Worm (Caenorhabditis elegans) whole organism, L4 larva: ENCODE results near the gene aexr-1.

Experiments used
- F44E2.7 ChIP-seq: fragments of 200-800 bp; sonication (Bioruptor generic); IDR thresholded peaks from 2 replicates; pipeline ENCODE4 v2.1.2; 2022; ENCODE audit warnings: missing genetic modification characterization, missing compliant biosample characterization
- F49E8.2 ChIP-seq: sonication (generic microtip); optimal IDR thresholded peaks from 2 replicates; lab custom pipeline; 2016; ENCODE audit warnings: missing compliant biosample characterization, mild to moderate bottlenecking, missing genetic modification characterization, borderline replicate concordance
- T26A8.4 ChIP-seq: fragments of 200-800 bp; sonication (Bioruptor generic); IDR thresholded peaks from 2 replicates; pipeline ENCODE4 v1.3.6; 2022; ENCODE audit warnings: missing genetic modification characterization, missing compliant biosample characterization
- ZK337.2 ChIP-seq: fragments of 200-800 bp; sonication (Bioruptor generic); IDR thresholded peaks from 2 replicates; pipeline ENCODE4 v1.3.6; 2022; ENCODE audit warnings: missing genetic modification reagents, missing genetic modification characterization, missing compliant biosample characterization
- aha-1 ChIP-seq: fragments of 150-350 bp; peaks from one replicate; lab custom pipeline; 2014; ENCODE audit warnings: missing biosample characterization, missing genetic modification characterization
- aly-2 ChIP-seq: sonication (generic microtip); optimal IDR thresholded peaks from 2 replicates; lab custom pipeline; 2018; ENCODE audit warnings: missing biosample characterization, missing genetic modification characterization
- ama-1 ChIP-seq: fragments of 150-350 bp; optimal IDR thresholded peaks from 2 replicates; lab custom pipeline; 2014; ENCODE audit warnings: inconsistent platforms, mixed read lengths
- attf-4 ChIP-seq: sonication (generic microtip); optimal IDR thresholded peaks from 3 replicates; lab custom pipeline; 2017; ENCODE audit warnings: missing biosample characterization, missing genetic modification characterization
- ceh-20 ChIP-seq: fragments of 200-800 bp; sonication (Bioruptor generic); IDR thresholded peaks from 2 replicates; pipeline ENCODE4 v1.3.6; 2022; ENCODE audit warnings: missing genetic modification reagents, missing genetic modification characterization, missing compliant biosample characterization
- ceh-82 ChIP-seq: sonication (generic microtip); optimal IDR thresholded peaks from 2 replicates; lab custom pipeline; 2017; ENCODE audit warnings: missing biosample characterization, missing genetic modification characterization
- cey-2 ChIP-seq: sonication (generic microtip); optimal IDR thresholded peaks from 3 replicates; lab custom pipeline; 2017; ENCODE audit warnings: missing genetic modification characterization, mild to moderate bottlenecking, missing compliant biosample characterization, antibody characterized with exemption, borderline replicate concordance; ENCODE audit not compliant: insufficient read depth
- ctbp-1 ChIP-seq: fragments of 200-800 bp; sonication (Bioruptor generic); IDR thresholded peaks from 2 replicates; pipeline ENCODE4 v1.3.6; 2022; ENCODE audit warnings: missing genetic modification reagents, missing genetic modification characterization, missing compliant biosample characterization
- daf-16 ChIP-seq, 3 experiments: sonication (generic microtip); optimal IDR thresholded peaks; 2 replicates each; lab custom pipeline; 2016 to 2017; ENCODE audit warnings: missing genetic modification characterization in 3 of 3, missing genetic modification reagents in 3 of 3, mild to moderate bottlenecking in 2 of 3, missing compliant biosample characterization in 2 of 3, missing biosample characterization in 1 of 3, moderate library complexity in 1 of 3
- daf-19 ChIP-seq: fragments of 200-800 bp; sonication (Bioruptor generic); conservative IDR thresholded peaks from 2 replicates; pipeline ENCODE4 v1.3.6; 2022; ENCODE audit warnings: missing genetic modification characterization, missing compliant biosample characterization
- egl-27 ChIP-seq: sonication (generic microtip); optimal IDR thresholded peaks from 3 replicates; lab custom pipeline; 2017; ENCODE audit warnings: missing biosample characterization, missing genetic modification reagents, missing genetic modification characterization
- fos-1 ChIP-seq: fragments of 150-350 bp; optimal IDR thresholded peaks from 2 replicates; lab custom pipeline; 2014; ENCODE audit warnings: missing biosample characterization, missing genetic modification characterization
- gei-8 ChIP-seq: fragments of 200-800 bp; sonication (Bioruptor generic); optimal IDR thresholded peaks from 2 replicates; lab custom pipeline; 2018; ENCODE audit warnings: mild to moderate bottlenecking, missing genetic modification characterization, missing compliant biosample characterization
- hif-1 ChIP-seq, 2 experiments: sonication (generic microtip); optimal IDR thresholded peaks; 2 replicates each; lab custom pipeline; 2016 to 2017; ENCODE audit warnings: missing compliant biosample characterization in 2 of 2, missing genetic modification characterization in 2 of 2, missing genetic modification reagents in 2 of 2, missing genotype in 2 of 2, mild to moderate bottlenecking in 1 of 2
- hlh-11 ChIP-seq: fragments of 200-800 bp; sonication (Bioruptor generic); optimal IDR thresholded peaks from 2 replicates; lab custom pipeline; 2018; ENCODE audit warnings: mild to moderate bottlenecking, missing genetic modification characterization, missing compliant biosample characterization
- lim-7 ChIP-seq: fragments of 200-800 bp; sonication (Bioruptor generic); IDR thresholded peaks from 2 replicates; pipeline ENCODE4 v1.3.6; 2022; ENCODE audit warnings: missing genetic modification characterization, missing compliant biosample characterization
- lin-1 ChIP-seq: fragments of 200-800 bp; sonication (Bioruptor generic); IDR thresholded peaks from 2 replicates; pipeline ENCODE4 v1.3.6; 2022; ENCODE audit warnings: missing genetic modification reagents, missing genetic modification characterization, missing compliant biosample characterization
- lin-15B ChIP-seq: fragments of 150-350 bp; sonication (generic microtip); optimal IDR thresholded peaks from 3 replicates; lab custom pipeline; 2014; ENCODE audit warnings: missing biosample characterization, missing genetic modification characterization
- lin-38 ChIP-seq: fragments of 200-800 bp; sonication (Bioruptor generic); IDR thresholded peaks from 2 replicates; pipeline ENCODE4 v1.3.6; 2022; ENCODE audit warnings: missing genetic modification reagents, missing genetic modification characterization, missing compliant biosample characterization
- lir-3 ChIP-seq: sonication (generic microtip); optimal IDR thresholded peaks from 2 replicates; lab custom pipeline; 2016; ENCODE audit warnings: mild to moderate bottlenecking, missing genetic modification characterization, missing compliant biosample characterization
- madf-9 ChIP-seq: fragments of 200-800 bp; sonication (Bioruptor generic); conservative IDR thresholded peaks from 2 replicates; pipeline ENCODE4 v1.3.6; 2022; ENCODE audit warnings: missing genetic modification reagents, missing genetic modification characterization, missing compliant biosample characterization
- mdl-1 ChIP-seq, 2 experiments: fragments of 150-350 bp in 1 of 2; sonication (generic microtip) in 1 of 2; optimal IDR thresholded peaks; 2 replicates each; lab custom pipeline; 2014 to 2017; ENCODE audit warnings: missing biosample characterization in 2 of 2, missing genetic modification characterization in 2 of 2
- mep-1 ChIP-seq: fragments of 150-350 bp; sonication (generic microtip); optimal IDR thresholded peaks from 3 replicates; lab custom pipeline; 2014; ENCODE audit warnings: missing biosample characterization, missing genetic modification characterization
- mes-2 ChIP-seq: sonication (generic microtip); optimal IDR thresholded peaks from 2 replicates; lab custom pipeline; 2016; ENCODE audit warnings: missing genotype, mild to moderate bottlenecking, missing genetic modification characterization, missing compliant biosample characterization; ENCODE audit not compliant: poor library complexity, severe bottlenecking
- mxl-3 ChIP-seq: fragments of 200-800 bp; sonication (Bioruptor generic); optimal IDR thresholded peaks from 2 replicates; lab custom pipeline; 2018; ENCODE audit warnings: mild to moderate bottlenecking, missing genetic modification characterization, missing compliant biosample characterization
- nhr-102 ChIP-seq: sonication (generic microtip); optimal IDR thresholded peaks from 2 replicates; lab custom pipeline; 2016; ENCODE audit warnings: mild to moderate bottlenecking, missing genetic modification characterization, moderate library complexity, missing compliant biosample characterization
- nhr-111 ChIP-seq: fragments of 200-800 bp; sonication (Bioruptor generic); optimal IDR thresholded peaks from 2 replicates; lab custom pipeline; 2018; ENCODE audit warnings: mild to moderate bottlenecking, missing genetic modification characterization, missing compliant biosample characterization
- nhr-237 ChIP-seq: sonication (generic microtip); optimal IDR thresholded peaks from 2 replicates; lab custom pipeline; 2017; ENCODE audit warnings: missing biosample characterization, missing genetic modification characterization
- nhr-41 ChIP-seq: fragments of 200-800 bp; sonication (Bioruptor generic); IDR thresholded peaks from 2 replicates; pipeline ENCODE4 v1.3.6; 2022; ENCODE audit warnings: missing genetic modification reagents, missing genetic modification characterization, missing compliant biosample characterization
- nhr-42 ChIP-seq: fragments of 200-800 bp; sonication (Bioruptor generic); IDR thresholded peaks from 2 replicates; pipeline ENCODE4 v1.3.6; 2022; ENCODE audit warnings: missing genetic modification characterization, missing compliant biosample characterization
- nhr-76 ChIP-seq: fragments of 150-350 bp; optimal IDR thresholded peaks from 2 replicates; lab custom pipeline; 2014; ENCODE audit warnings: missing biosample characterization, missing genetic modification characterization
- pha-4 ChIP-seq, 2 experiments: fragments of 150-350 bp in 1 of 2; fragments of 200-800 bp in 1 of 2; sonication (Bioruptor generic) in 1 of 2; IDR thresholded peaks in 1 of 2; optimal IDR thresholded peaks in 1 of 2; 2 replicates each; pipeline versions ENCODE4 v1.3.6 to Lab custom; 2014 to 2022; ENCODE audit warnings: missing genetic modification characterization in 2 of 2, missing genetic modification reagents in 2 of 2, missing biosample characterization in 1 of 2, missing compliant biosample characterization in 1 of 2
- pqm-1 ChIP-seq: sonication (generic microtip); optimal IDR thresholded peaks from 2 replicates; lab custom pipeline; 2017; ENCODE audit warnings: missing biosample characterization, missing genetic modification characterization
- rbr-2 ChIP-seq: sonication (generic microtip); optimal IDR thresholded peaks from 2 replicates; lab custom pipeline; 2016; ENCODE audit warnings: missing genotype, missing genetic modification characterization, missing compliant biosample characterization
- sdz-12 ChIP-seq: fragments of 200-800 bp; sonication (Bioruptor generic); optimal IDR thresholded peaks from 2 replicates; lab custom pipeline; 2018; ENCODE audit warnings: mild to moderate bottlenecking, missing genetic modification characterization, missing compliant biosample characterization
- spr-3 ChIP-seq: fragments of 200-800 bp; sonication (Bioruptor generic); optimal IDR thresholded peaks from 2 replicates; lab custom pipeline; 2018; ENCODE audit warnings: mild to moderate bottlenecking, missing genetic modification characterization, missing compliant biosample characterization
- tag-97 ChIP-seq: fragments of 200-800 bp; sonication (Bioruptor generic); IDR thresholded peaks from 2 replicates; pipeline ENCODE4 v1.3.6; 2022; ENCODE audit warnings: missing genetic modification characterization, missing compliant biosample characterization
- tra-1 ChIP-seq: fragments of 200-800 bp; sonication (Bioruptor generic); IDR thresholded peaks from 2 replicates; pipeline ENCODE4 v1.3.6; 2022; ENCODE audit warnings: missing genetic modification reagents, missing genetic modification characterization, missing compliant biosample characterization
- unc-130 ChIP-seq: sonication (generic microtip); optimal IDR thresholded peaks from 2 replicates; lab custom pipeline; 2016; ENCODE audit warnings: missing genetic modification reagents, missing genetic modification characterization, missing compliant biosample characterization
- unc-39 ChIP-seq: sonication (generic microtip); optimal IDR thresholded peaks from 2 replicates; lab custom pipeline; 2017; ENCODE audit warnings: missing biosample characterization, missing genetic modification characterization
- unc-62 ChIP-seq, 3 experiments: fragments of 150-350 bp in 1 of 3; sonication (generic microtip); optimal IDR thresholded peaks in 2 of 3; peaks in 1 of 3; 1 replicate in 1 of 3; 2 replicates in 2 of 3; lab custom pipeline; 2014 to 2017; ENCODE audit warnings: missing biosample characterization in 3 of 3, missing genetic modification characterization in 3 of 3, missing genetic modification reagents in 3 of 3, missing genotype in 1 of 3
- zfp-2 ChIP-seq: sonication (generic microtip); optimal IDR thresholded peaks from 2 replicates; lab custom pipeline; 2016; ENCODE audit warnings: mild to moderate bottlenecking, missing genetic modification characterization, missing compliant biosample characterization
- zfp-3 ChIP-seq: fragments of 200-800 bp; sonication (Bioruptor generic); conservative IDR thresholded peaks from 2 replicates; pipeline ENCODE4 v1.3.6; 2022; ENCODE audit warnings: missing genetic modification reagents, missing genetic modification characterization, missing compliant biosample characterization
- zip-11 ChIP-seq: fragments of 200-800 bp; sonication (Bioruptor generic); IDR thresholded peaks from 2 replicates; pipeline ENCODE4 v1.3.6; 2022; ENCODE audit warnings: missing genetic modification characterization, missing compliant biosample characterization
- ztf-7 ChIP-seq: fragments of 150-350 bp; optimal IDR thresholded peaks from 2 replicates; lab custom pipeline; 2014; ENCODE audit warnings: missing biosample characterization, missing genetic modification characterization

aexr-1 gene

ce11 chrX:6644971-6645704 lies 10.1 kb upstream of the aexr-1 start, which contains the start of gene C56E10.3 (continued):
- TF ChIP-seq lim-7 (GFP tag; lab: Robert Waterston, UW) (no peak), zfp-3 (GFP tag; lab: Robert Waterston, UW) (no peak), ctbp-1 (GFP tag; lab: Robert Waterston, UW) (no peak), spr-3 (GFP tag; lab: Kevin White, UChicago) (no peak), aha-1 (tag; lab: Kevin White, UChicago) (no peak), unc-62 (GFP tag; optimal IDR thresholded peaks at IDR 0.05 in 1 of 2; lab: Kevin White, UChicago) (no peak), unc-62 (tag; optimal IDR thresholded peaks at IDR 0.05; lab: Kevin White, UChicago) (no peak), nhr-102 (peak; percentile 13), pha-4 (GFP tag; IDR thresholded peaks at IDR 0.05; lab: Robert Waterston, UW) (no peak), pha-4 (tag; optimal IDR thresholded peaks at IDR 0.05; lab: Kevin White, UChicago) (no peak), pqm-1 (tag; lab: Kevin White, UChicago) (peak; percentile 48), ZK337.2 (GFP tag; lab: Robert Waterston, UW) (no peak), tra-1 (GFP tag; lab: Robert Waterston, UW) (no peak), madf-9 (GFP tag; lab: Robert Waterston, UW) (no peak), fos-1 (tag; lab: Kevin White, UChicago) (no peak), lin-38 (GFP tag; lab: Robert Waterston, UW) (no peak), nhr-76 (tag; lab: Kevin White, UChicago) (no peak), unc-130 (no peak), nhr-111 (no peak), nhr-237 (tag; lab: Kevin White, UChicago) (no peak), sdz-12 (GFP tag; lab: Kevin White, UChicago) (no peak), zfp-2 (tag; lab: Kevin White, UChicago) (no peak), cey-2 (tag; lab: Kevin White, UChicago) (no peak), nhr-42 (GFP tag; lab: Robert Waterston, UW) (no peak), unc-39 (no peak), rbr-2 (tag; lab: Kevin White, UChicago) (no peak), lin-15B (tag; lab: Kevin White, UChicago) (no peak), ama-1 (no peak), F49E8.2 (tag; lab: Kevin White, UChicago) (no peak), mes-2 (tag; lab: Kevin White, UChicago) (no peak), mep-1 (peak; percentile 46), lir-3 (tag; lab: Kevin White, UChicago) (no peak), aly-2 (tag; lab: Kevin White, UChicago) (no peak), attf-4 (tag; lab: Kevin White, UChicago) (no peak), F44E2.7 (GFP tag; lab: Robert Waterston, UW) (no peak), lin-1 (no peak), ztf-7 (no peak), daf-16 (GFP tag; optimal IDR thresholded peaks at IDR 0.05; lab: Kevin White, UChicago) (no peak), daf-16 (tag; optimal IDR thresholded peaks at IDR 0.05; lab: Kevin White, UChicago) (peak; percentile 89), tag-97 (GFP tag; lab: Robert Waterston, UW) (no peak), nhr-41 (GFP tag; lab: Robert Waterston, UW) (no peak), mxl-3 (GFP tag; lab: Kevin White, UChicago) (no peak), ceh-82 (tag; lab: Kevin White, UChicago) (no peak), daf-19 (GFP tag; lab: Robert Waterston, UW) (no peak), hif-1 (tag; optimal IDR thresholded peaks at IDR 0.05; lab: Kevin White, UChicago) (no peak), zip-11 (GFP tag; lab: Robert Waterston, UW) (no peak), egl-27 (tag; lab: Kevin White, UChicago) (no peak), gei-8 (GFP tag; lab: Kevin White, UChicago) (no peak), T26A8.4 (GFP tag; lab: Robert Waterston, UW) (no peak), hlh-11 (peak; percentile 64), mdl-1 (tag; optimal IDR thresholded peaks at IDR 0.05; lab: Kevin White, UChicago) (peak in 1 of 2 experiments; percentile 4), ceh-20 (GFP tag; lab: Robert Waterston, UW) (no peak)
